Worm (Caenorhabditis elegans): ENCODE results near the gene unc-47.

DNA sequence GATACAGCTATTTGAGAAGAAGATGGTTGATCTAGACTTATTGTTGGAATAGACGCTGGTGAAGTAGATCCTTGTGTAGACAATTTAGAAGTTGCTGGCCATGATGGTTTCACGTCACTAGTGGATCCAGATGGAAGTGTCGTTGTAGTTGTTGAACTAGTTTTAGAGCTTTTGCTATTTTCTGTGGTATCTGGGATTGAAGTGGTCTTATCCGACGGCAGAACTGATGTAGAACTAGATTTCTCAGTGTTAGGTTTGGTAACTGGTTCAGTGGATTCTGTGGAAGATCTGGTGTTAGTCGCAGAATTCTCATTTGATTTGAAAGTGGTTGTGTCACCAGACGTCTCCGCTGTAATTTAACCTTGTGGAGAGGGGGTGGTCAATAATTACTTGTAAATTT, 45.6 kb upstream of the unc-47 start:
- TF ChIP-seq klf-2 (GFP tag; conservative IDR thresholded peaks at IDR 0.05) (no peak), cog-1 (tag; optimal IDR thresholded peaks at IDR 0.05) (no peak), ztf-29 (GFP tag; IDR thresholded peaks at IDR 0.05) (no peak), ref-1 (GFP tag; conservative IDR thresholded peaks at IDR 0.05) (no peak), tab-1 (GFP tag; IDR thresholded peaks at IDR 0.05) (no peak), med-1 (GFP tag; optimal IDR thresholded peaks at IDR 0.05; ENCODE audit: insufficient read depth) (no peak)
